Fruit fly (Drosophila melanogaster) whole organism, embryonic: ENCODE measurements around the gene CG42852.
A peak's percentile ranks its signal among the peaks of the same experiment; 100 is the strongest.

ENCODE experiments used
- Atf6 ChIP-seq: fragments of 200-800 bp; sonication (Bioruptor generic); IDR thresholded peaks from 2 replicates; pipeline ENCODE4 v1.3.6; 2022; ENCODE audit warnings: missing biosample characterization, missing genetic modification characterization
- CG10959 ChIP-seq: fragments of 200-800 bp; sonication (Bioruptor generic); IDR thresholded peaks from 2 replicates; pipeline ENCODE4 v1.3.6; 2022; ENCODE audit warnings: missing biosample characterization, missing genetic modification characterization
- CG12155 ChIP-seq: fragments of 200-800 bp; sonication (Bioruptor generic); optimal IDR thresholded peaks from 3 replicates; lab custom pipeline; 2016; ENCODE audit warnings: missing biosample characterization, missing genetic modification characterization
- CG12219 ChIP-seq: fragments of 200-800 bp; sonication (Bioruptor generic); optimal IDR thresholded peaks from 3 replicates; lab custom pipeline; 2018; ENCODE audit warnings: missing biosample characterization, mild to moderate bottlenecking, missing genetic modification characterization
- CG12942 ChIP-seq: fragments of 200-800 bp; sonication (Bioruptor generic); optimal IDR thresholded peaks from 3 replicates; lab custom pipeline; 2016; ENCODE audit warnings: missing biosample characterization, missing genetic modification characterization
- CG13287 ChIP-seq: fragments of 200-800 bp; sonication (Bioruptor generic); IDR thresholded peaks from 2 replicates; pipeline ENCODE4 v1.3.6; 2022; ENCODE audit warnings: missing biosample characterization, missing genetic modification characterization; ENCODE audit not compliant: partially characterized antibody
- CG13894 ChIP-seq: fragments of 200-800 bp; sonication (Bioruptor generic); optimal IDR thresholded peaks from 3 replicates; lab custom pipeline; 2018; ENCODE audit warnings: missing biosample characterization, mild to moderate bottlenecking, missing genetic modification characterization, moderate library complexity
- CG14441 ChIP-seq: fragments of 200-800 bp; sonication (Bioruptor generic); IDR thresholded peaks from 2 replicates; pipeline ENCODE4 v1.3.6; 2022; ENCODE audit warnings: missing biosample characterization, missing genetic modification characterization
- CG1647 ChIP-seq: fragments of 200-800 bp; sonication (Bioruptor generic); optimal IDR thresholded peaks from 3 replicates; lab custom pipeline; 2016; ENCODE audit warnings: missing biosample characterization, missing genetic modification characterization
- CG16779 ChIP-seq: fragments of 200-800 bp; sonication (Bioruptor generic); IDR thresholded peaks from 2 replicates; pipeline ENCODE4 v1.3.6; 2022; ENCODE audit warnings: missing biosample characterization, missing genetic modification characterization
- CG16815 ChIP-seq: fragments of 200-800 bp; sonication (Bioruptor generic); optimal IDR thresholded peaks from 3 replicates; lab custom pipeline; 2017; ENCODE audit warnings: missing biosample characterization, mild to moderate bottlenecking, missing genetic modification characterization
- CG17359 ChIP-seq: fragments of 200-800 bp; sonication (Bioruptor generic); optimal IDR thresholded peaks from 3 replicates; lab custom pipeline; 2018; ENCODE audit warnings: missing biosample characterization, mild to moderate bottlenecking, missing genetic modification characterization, moderate library complexity
- CG17385 ChIP-seq: fragments of 200-800 bp; sonication (Bioruptor generic); optimal IDR thresholded peaks from 3 replicates; lab custom pipeline; 2018; ENCODE audit warnings: missing biosample characterization, mild to moderate bottlenecking, missing genetic modification characterization
- CG17612 ChIP-seq: fragments of 200-800 bp; sonication (Bioruptor generic); IDR thresholded peaks from 2 replicates; pipeline ENCODE4 v1.3.6; 2022; ENCODE audit warnings: missing biosample characterization, missing genetic modification characterization
- CG17829 ChIP-seq: fragments of 200-800 bp; optimal IDR thresholded peaks from 2 replicates; lab custom pipeline; 2019; ENCODE audit warnings: missing biosample characterization, mild to moderate bottlenecking, missing genetic modification characterization, moderate library complexity
- CG34422 ChIP-seq: fragments of 200-800 bp; sonication (Bioruptor generic); IDR thresholded peaks from 3 replicates; pipeline ENCODE4 v1.3.6; 2022; ENCODE audit warnings: missing biosample characterization, missing genetic modification characterization
- CG4707 ChIP-seq: fragments of 200-800 bp; sonication (Bioruptor generic); optimal IDR thresholded peaks from 2 replicates; lab custom pipeline; 2018; ENCODE audit warnings: missing biosample characterization, mild to moderate bottlenecking, missing genetic modification characterization, moderate library complexity
- CG4854 ChIP-seq: fragments of 200-800 bp; sonication (Bioruptor generic); optimal IDR thresholded peaks from 2 replicates; lab custom pipeline; 2016; ENCODE audit warnings: missing biosample characterization, missing genetic modification characterization, inconsistent platforms
- CG6689 ChIP-seq: fragments of 200-800 bp; sonication (Bioruptor generic); IDR thresholded peaks from 2 replicates; pipeline ENCODE4 v1.3.6; 2022; ENCODE audit warnings: missing biosample characterization, missing genetic modification characterization
- CG7786 ChIP-seq: fragments of 200-800 bp; sonication (Bioruptor generic); optimal IDR thresholded peaks from 2 replicates; lab custom pipeline; 2016; ENCODE audit warnings: missing biosample characterization, missing genetic modification characterization
- CG8290 ChIP-seq, 3 experiments: fragments of 200-800 bp; sonication (Bioruptor generic); optimal IDR thresholded peaks; 2 replicates each; lab custom pipeline; 2016 to 2019; ENCODE audit warnings: missing biosample characterization in 3 of 3, missing genetic modification characterization in 3 of 3, mild to moderate bottlenecking in 2 of 3, moderate library complexity in 1 of 3
- CG9215 ChIP-seq: fragments of 200-800 bp; sonication (Bioruptor generic); IDR thresholded peaks from 2 replicates; pipeline ENCODE4 v1.3.6; 2022; ENCODE audit warnings: missing biosample characterization, missing genetic modification characterization
- CoRest ChIP-seq: fragments of 200-800 bp; sonication (Bioruptor generic); optimal IDR thresholded peaks from 3 replicates; lab custom pipeline; 2018; ENCODE audit warnings: missing biosample characterization, mild to moderate bottlenecking, missing genetic modification characterization, moderate library complexity
- Dip3 ChIP-seq: fragments of 200-800 bp; sonication (Bioruptor generic); optimal IDR thresholded peaks from 3 replicates; lab custom pipeline; 2016; ENCODE audit warnings: missing biosample characterization, missing genetic modification characterization
- Hsf ChIP-seq: fragments of 200-800 bp; sonication (Bioruptor generic); optimal IDR thresholded peaks from 3 replicates; lab custom pipeline; 2016; ENCODE audit warnings: missing biosample characterization, missing genetic modification characterization
- MBD-R2 ChIP-seq: fragments of 200-800 bp; sonication (Bioruptor generic); IDR thresholded peaks from 2 replicates; pipeline ENCODE4 v1.3.6; 2022; ENCODE audit warnings: missing biosample characterization, missing genetic modification characterization
- Max ChIP-seq: fragments of 200-800 bp; sonication (Bioruptor generic); optimal IDR thresholded peaks from 2 replicates; lab custom pipeline; 2016; ENCODE audit warnings: missing biosample characterization, mild to moderate bottlenecking, missing genetic modification characterization
- Mes4 ChIP-seq: fragments of 200-800 bp; sonication (Bioruptor generic); optimal IDR thresholded peaks from 2 replicates; lab custom pipeline; 2016; ENCODE audit warnings: missing biosample characterization, missing genetic modification characterization
- Ptx1 ChIP-seq: fragments of 200-800 bp; sonication (Bioruptor generic); IDR thresholded peaks from 2 replicates; pipeline ENCODE4 v1.3.6; 2022; ENCODE audit warnings: missing biosample characterization, missing genetic modification characterization
- Sin3A ChIP-seq: fragments of >200 bp; optimal IDR thresholded peaks from 2 replicates; lab custom pipeline; 2018
- Sox100B ChIP-seq: fragments of 200-800 bp; sonication (Bioruptor generic); optimal IDR thresholded peaks from 3 replicates; lab custom pipeline; 2018; ENCODE audit warnings: missing biosample characterization, mild to moderate bottlenecking, missing genetic modification characterization
- Sry-β ChIP-seq: fragments of 200-800 bp; sonication (Bioruptor generic); optimal IDR thresholded peaks from 2 replicates; lab custom pipeline; 2018; ENCODE audit warnings: missing biosample characterization, mild to moderate bottlenecking, missing genetic modification characterization, moderate library complexity
- Tbp ChIP-seq: fragments of >200 bp; optimal IDR thresholded peaks from 2 replicates; lab custom pipeline; 2018; ENCODE audit warnings: missing biosample characterization, missing genetic modification characterization
- Trl ChIP-seq, 3 experiments: fragments of >200 bp in 2 of 3; fragments of 200-800 bp in 1 of 3; sonication (Bioruptor generic) in 1 of 3; optimal IDR thresholded peaks; 2 replicates in 1 of 3; 3 replicates in 2 of 3; lab custom pipeline; 2016 to 2017; ENCODE audit warnings: missing biosample characterization in 1 of 3, missing genetic modification characterization in 1 of 3
- Xbp1 ChIP-seq: fragments of 200-800 bp; sonication (Bioruptor generic); optimal IDR thresholded peaks from 3 replicates; lab custom pipeline; 2016; ENCODE audit warnings: missing biosample characterization, mild to moderate bottlenecking, missing genetic modification characterization
- az2 ChIP-seq: fragments of 200-800 bp; sonication (Bioruptor generic); optimal IDR thresholded peaks from 3 replicates; lab custom pipeline; 2016; ENCODE audit warnings: missing biosample characterization, missing genetic modification characterization
- ci ChIP-seq: fragments of 200-800 bp; sonication (Bioruptor generic); IDR thresholded peaks from 3 replicates; pipeline ENCODE4 v1.3.6; 2022; ENCODE audit warnings: missing biosample characterization, missing genetic modification characterization
- disco-r ChIP-seq: fragments of 200-800 bp; sonication (Bioruptor generic); optimal IDR thresholded peaks from 2 replicates; lab custom pipeline; 2016; ENCODE audit warnings: missing biosample characterization, missing genetic modification characterization
- dm ChIP-seq: fragments of 200-800 bp; sonication (Bioruptor generic); optimal IDR thresholded peaks from 3 replicates; lab custom pipeline; 2016; ENCODE audit warnings: missing biosample characterization, missing genetic modification characterization
- en ChIP-seq: fragments of 200-800 bp; sonication (Bioruptor generic); optimal IDR thresholded peaks from 2 replicates; lab custom pipeline; 2016; ENCODE audit warnings: missing biosample characterization, missing genetic modification characterization
- fu2 ChIP-seq: fragments of 200-800 bp; sonication (Bioruptor generic); optimal IDR thresholded peaks from 2 replicates; lab custom pipeline; 2016; ENCODE audit warnings: missing biosample characterization, missing genetic modification characterization
- h ChIP-seq: fragments of >200 bp; optimal IDR thresholded peaks from 2 replicates; lab custom pipeline; 2017
- ham ChIP-seq: fragments of 200-800 bp; sonication (Bioruptor generic); IDR thresholded peaks from 2 replicates; pipeline ENCODE4 v1.3.6; 2022; ENCODE audit warnings: missing biosample characterization, missing genetic modification characterization
- her ChIP-seq: fragments of 200-800 bp; sonication (Bioruptor generic); optimal IDR thresholded peaks from 2 replicates; lab custom pipeline; 2016; ENCODE audit warnings: missing biosample characterization, missing genetic modification characterization
- jigr1 ChIP-seq: fragments of 200-800 bp; sonication (Bioruptor generic); IDR thresholded peaks from 3 replicates; pipeline ENCODE4 v1.3.6; 2022; ENCODE audit warnings: missing biosample characterization, missing genetic modification characterization
- pb ChIP-seq: fragments of 200-800 bp; sonication (Bioruptor generic); optimal IDR thresholded peaks from 3 replicates; lab custom pipeline; 2016; ENCODE audit warnings: missing biosample characterization, missing genetic modification characterization
- pho ChIP-seq: fragments of 200-800 bp; sonication (Bioruptor generic); optimal IDR thresholded peaks from 2 replicates; lab custom pipeline; 2016; ENCODE audit warnings: missing biosample characterization, missing genetic modification characterization
- pum ChIP-seq: fragments of 200-800 bp; sonication (Bioruptor generic); optimal IDR thresholded peaks from 2 replicates; lab custom pipeline; 2016; ENCODE audit warnings: missing biosample characterization, missing genetic modification characterization
- sima ChIP-seq: fragments of 200-800 bp; sonication (Bioruptor generic); optimal IDR thresholded peaks from 2 replicates; lab custom pipeline; 2016; ENCODE audit warnings: missing biosample characterization, missing genetic modification characterization
- ssp ChIP-seq: fragments of 200-800 bp; sonication (Bioruptor generic); IDR thresholded peaks from 2 replicates; pipeline ENCODE4 v1.3.6; 2022; ENCODE audit warnings: missing biosample characterization, missing genetic modification characterization
- vfl ChIP-seq: fragments of 200-800 bp; sonication (Bioruptor generic); optimal IDR thresholded peaks from 2 replicates; lab custom pipeline; 2016; ENCODE audit warnings: missing biosample characterization, missing genetic modification characterization
- zfh1 ChIP-seq: fragments of 200-800 bp; sonication (Bioruptor generic); IDR thresholded peaks from 3 replicates; pipeline ENCODE4 v1.3.6; 2022; ENCODE audit warnings: missing biosample characterization, missing genetic modification characterization

CG42852 gene

DNA sequence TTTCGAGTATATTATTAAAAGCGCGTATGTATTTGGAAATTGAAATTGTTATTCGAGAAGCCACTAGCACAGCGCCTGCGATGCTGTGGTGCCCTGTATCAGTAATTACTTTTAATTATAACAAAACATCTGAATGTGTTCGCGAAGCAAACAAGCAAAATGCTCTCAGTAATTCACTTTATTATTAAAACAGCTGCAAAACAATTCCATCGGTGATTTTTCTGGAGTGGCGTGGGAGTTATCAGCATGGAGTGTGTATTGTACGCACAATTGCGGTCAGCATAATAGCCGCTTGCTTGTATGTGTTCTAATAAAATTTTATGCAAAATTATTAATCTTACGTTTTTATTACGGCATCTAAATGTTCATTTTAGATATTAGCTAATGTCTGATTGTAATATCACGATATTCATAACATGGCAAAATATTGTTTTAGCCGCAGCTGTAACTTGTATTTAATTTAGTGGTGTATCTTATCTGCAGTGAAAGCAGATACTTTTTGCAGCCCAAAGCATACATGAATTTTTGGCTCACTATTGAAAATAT, 27.0 kb downstream of the CG42852 start (continued):
- TF ChIP-seq CG16779 (GFP tag; lab: Robert Waterston, UW) (no peak), jigr1 (GFP tag; lab: Robert Waterston, UW) (peak; percentile 6; the same call in 1 of the 3 replicates), CG13287 (no peak), h (lab: Kevin White, UChicago) (no peak), en (peak; percentile 61), az2 (peak; percentile 70), ham (no peak), CG1647 (GFP tag; lab: Kevin White, UChicago) (peak; percentile 24), vfl (GFP tag; lab: Kevin White, UChicago) (no peak), Max (GFP tag; lab: Kevin White, UChicago) (peak; percentile 71), Sox100B (GFP tag; lab: Kevin White, UChicago) (no peak), MBD-R2 (GFP tag; lab: Robert Waterston, UW) (no peak; the same call in 1 of the 2 replicates), Ptx1 (GFP tag; lab: Robert Waterston, UW) (peak; percentile 80), fu2 (GFP tag; lab: Kevin White, UChicago) (peak; percentile 49), CG34422 (GFP tag; lab: Robert Waterston, UW) (peak; percentile 59; the same call in 2 of the 3 replicates), CG8290 (GFP tag; optimal IDR thresholded peaks at IDR 0.05; lab: Kevin White, UChicago) (peak; percentile 23), CG8290 (tag; optimal IDR thresholded peaks at IDR 0.05; lab: Kevin White, UChicago) (no peak), disco-r (peak; percentile 36), Tbp (GFP tag; lab: Kevin White, UChicago) (no peak), Sin3A (lab: Kevin White, UChicago) (no peak), CG12942 (peak; percentile 16), CG4854 (peak; percentile 59), CG12219 (peak; percentile 70), Trl (optimal IDR thresholded peaks at IDR 0.05; lab: Kevin White, UChicago) (no peak), Trl (GFP tag; optimal IDR thresholded peaks at IDR 0.05; lab: Kevin White, UChicago) (peak; percentile 71), CG17612 (peak; percentile 39; the same call in 1 of the 2 replicates), CoRest (tag; lab: Kevin White, UChicago) (peak; percentile 67), CG17829 (peak; percentile 66), ci (GFP tag; lab: Robert Waterston, UW) (peak; percentile 87), ssp (peak; percentile 50), Xbp1 (GFP tag; lab: Kevin White, UChicago) (peak; percentile 74), CG17359 (tag; lab: Kevin White, UChicago) (peak; percentile 89), CG17385 (GFP tag; lab: Kevin White, UChicago) (peak; percentile 66), dm (GFP tag; lab: Kevin White, UChicago) (no peak), sima (GFP tag; lab: Kevin White, UChicago) (peak; percentile 0), Mes4 (GFP tag; lab: Kevin White, UChicago) (peak; percentile 36), CG12155 (peak; percentile 55), CG14441 (GFP tag; lab: Robert Waterston, UW) (peak; percentile 68), Sry-β (GFP tag; lab: Kevin White, UChicago) (no peak), CG4707 (GFP tag; lab: Kevin White, UChicago) (peak; percentile 49), CG10959 (GFP tag; lab: Robert Waterston, UW) (peak; percentile 83), CG9215 (GFP tag; lab: Robert Waterston, UW) (peak; percentile 19; the same call in 1 of the 2 replicates), Atf6 (GFP tag; lab: Robert Waterston, UW) (no peak), pho (GFP tag; lab: Kevin White, UChicago) (peak; percentile 50), CG7786 (GFP tag; lab: Kevin White, UChicago) (peak; percentile 39), CG6689 (GFP tag; lab: Robert Waterston, UW) (peak; percentile 77), CG13894 (tag; lab: Kevin White, UChicago) (no peak), Hsf (GFP tag; lab: Kevin White, UChicago) (peak; percentile 74), pum (GFP tag; lab: Kevin White, UChicago) (peak; percentile 62), her (GFP tag; lab: Kevin White, UChicago) (peak; percentile 15), CG16815 (GFP tag; lab: Kevin White, UChicago) (peak; percentile 60), pb (GFP tag; lab: Kevin White, UChicago) (no peak), Dip3 (GFP tag; lab: Kevin White, UChicago) (peak; percentile 35), zfh1 (GFP tag; lab: Robert Waterston, UW) (peak; percentile 77; the same call in 2 of the 3 replicates)
